Fruit fly (Drosophila melanogaster) whole organism, prepupa: ENCODE results near the gene CG42716.

ENCODE experiments used
- CG11294 ChIP-seq: fragments of 200-800 bp; sonication (Bioruptor generic); IDR thresholded peaks from 2 replicates; pipeline ENCODE4 v1.3.6; 2022; ENCODE audit warnings: missing biosample characterization, missing genetic modification characterization
- CG15336 ChIP-seq: fragments of 200-800 bp; sonication (Bioruptor generic); IDR thresholded peaks from 2 replicates; pipeline ENCODE4 v1.3.6; 2022; ENCODE audit warnings: missing biosample characterization, missing genetic modification characterization
- CG6792 ChIP-seq: fragments of 200-800 bp; sonication (Bioruptor generic); optimal IDR thresholded peaks from 3 replicates; lab custom pipeline; 2016; ENCODE audit warnings: missing biosample characterization, missing genetic modification characterization
- CG9139 ChIP-seq: fragments of 200-800 bp; sonication (Bioruptor generic); optimal IDR thresholded peaks from 3 replicates; lab custom pipeline; 2017; ENCODE audit warnings: missing biosample characterization, mild to moderate bottlenecking, missing genetic modification characterization
- Ets21C ChIP-seq: fragments of 200-800 bp; sonication (Bioruptor generic); optimal IDR thresholded peaks from 3 replicates; lab custom pipeline; 2016; ENCODE audit warnings: missing biosample characterization, missing genetic modification characterization
- Hr39 ChIP-seq: fragments of 200-800 bp; sonication (Bioruptor generic); optimal IDR thresholded peaks from 2 replicates; lab custom pipeline; 2016; ENCODE audit warnings: missing biosample characterization, missing genetic modification characterization
- Lpt ChIP-seq: fragments of 200-800 bp; sonication (Bioruptor generic); optimal IDR thresholded peaks from 3 replicates; lab custom pipeline; 2016; ENCODE audit warnings: missing biosample characterization, missing genetic modification characterization
- OdsH ChIP-seq: fragments of 200-800 bp; sonication (Bioruptor generic); optimal IDR thresholded peaks from 3 replicates; lab custom pipeline; 2016; ENCODE audit warnings: missing biosample characterization, missing genetic modification characterization
- acj6 ChIP-seq: fragments of 200-800 bp; sonication (Bioruptor generic); optimal IDR thresholded peaks from 3 replicates; lab custom pipeline; 2016; ENCODE audit warnings: missing biosample characterization, missing genetic modification characterization
- eg ChIP-seq: fragments of 200-800 bp; sonication (Bioruptor generic); IDR thresholded peaks from 3 replicates; pipeline ENCODE4 v1.3.6; 2022; ENCODE audit warnings: missing biosample characterization, missing genetic modification characterization
- lz ChIP-seq: fragments of 200-800 bp; sonication (Bioruptor generic); optimal IDR thresholded peaks from 3 replicates; lab custom pipeline; 2016; ENCODE audit warnings: missing biosample characterization, missing genetic modification characterization

DNA sequence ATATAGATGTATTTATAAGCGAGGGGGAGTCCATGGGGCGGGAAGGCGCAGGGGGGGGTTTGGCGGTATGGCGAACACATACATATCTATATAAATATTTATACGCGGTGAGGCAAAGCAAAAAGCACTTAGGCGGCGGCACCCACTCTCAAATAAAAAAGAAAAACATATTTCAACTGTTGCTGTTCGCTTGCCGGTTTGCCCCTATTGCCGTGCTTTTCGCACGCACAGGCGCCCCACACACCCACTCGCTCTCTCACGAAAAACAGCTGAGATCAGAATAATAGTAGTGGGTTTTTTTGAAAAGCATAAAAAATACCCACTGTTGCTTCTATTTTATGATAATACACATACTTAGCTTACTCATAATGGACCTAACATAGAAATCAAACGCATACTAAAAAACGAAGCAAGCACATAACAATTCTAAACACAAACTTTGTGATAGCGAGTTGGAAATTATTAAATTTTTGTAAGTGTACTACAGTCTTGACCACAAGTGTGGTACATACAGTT is 32.4 kb upstream of the CG42716 start:
- peak; percentile 76 for TF ChIP-seq Lpt (GFP tag; lab: Kevin White, UChicago)
- TF ChIP-seq CG15336 (GFP tag; lab: Robert Waterston, UW) = peak; percentile 91
- peak; percentile 50 for TF ChIP-seq Hr39 (GFP tag; lab: Kevin White, UChicago)
- peak; percentile 70 for TF ChIP-seq OdsH (GFP tag; lab: Kevin White, UChicago)
- peak; percentile 55 for TF ChIP-seq acj6 (GFP tag; lab: Kevin White, UChicago)
- TF ChIP-seq CG11294 (GFP tag; lab: Robert Waterston, UW) = peak; percentile 78
- TF ChIP-seq CG6792 (GFP tag; lab: Kevin White, UChicago) = peak; percentile 37
- peak; percentile 85 for TF ChIP-seq eg (GFP tag; lab: Robert Waterston, UW)
- no peak for TF ChIP-seq Ets21C (GFP tag; lab: Kevin White, UChicago)
- peak; percentile 32 for TF ChIP-seq lz
- TF ChIP-seq CG9139 (GFP tag; lab: Kevin White, UChicago) = no peak
